Worm (Caenorhabditis elegans) whole organism, L3 larva: ENCODE data around the gene R151.2.

ENCODE experiments used
- R02D3.7 ChIP-seq: fragments of 150-350 bp; optimal IDR thresholded peaks from 2 replicates; lab custom pipeline; 2014; ENCODE audit warnings: missing biosample characterization, missing genetic modification characterization
- aly-2 ChIP-seq: fragments of 150-350 bp; optimal IDR thresholded peaks from 2 replicates; lab custom pipeline; 2014; ENCODE audit warnings: missing biosample characterization, missing genetic modification characterization
- elt-2 ChIP-seq: sonication (generic microtip); optimal IDR thresholded peaks from 2 replicates; lab custom pipeline; 2016; ENCODE audit warnings: missing genetic modification reagents, mild to moderate bottlenecking, missing genetic modification characterization, missing compliant biosample characterization
- fkh-10 ChIP-seq: sonication (generic microtip); optimal IDR thresholded peaks from 2 replicates; lab custom pipeline; 2017; ENCODE audit warnings: missing biosample characterization, missing genetic modification reagents, missing genetic modification characterization
- lin-39 ChIP-seq: fragments of 150-350 bp; optimal IDR thresholded peaks from 2 replicates; lab custom pipeline; 2018; ENCODE audit warnings: missing biosample characterization, missing genetic modification reagents, missing genetic modification characterization
- mdl-1 ChIP-seq: fragments of 150-350 bp; optimal IDR thresholded peaks from 2 replicates; lab custom pipeline; 2014; ENCODE audit warnings: missing biosample characterization, missing genetic modification characterization
- mml-1 ChIP-seq: fragments of 150-350 bp; sonication (generic microtip); optimal IDR thresholded peaks from 3 replicates; lab custom pipeline; 2014; ENCODE audit warnings: missing biosample characterization, missing genetic modification characterization
- nfya-1 ChIP-seq: sonication (generic microtip); optimal IDR thresholded peaks from 2 replicates; lab custom pipeline; 2017; ENCODE audit warnings: missing genetic modification characterization, mild to moderate bottlenecking, missing compliant biosample characterization, antibody characterized with exemption, moderate library complexity; ENCODE audit not compliant: insufficient read depth
- nhr-23 ChIP-seq: fragments of 150-350 bp; optimal IDR thresholded peaks from 2 replicates; lab custom pipeline; 2014; ENCODE audit warnings: missing biosample characterization, missing genetic modification reagents, missing genetic modification characterization
- nhr-237 ChIP-seq: fragments of 150-350 bp; optimal IDR thresholded peaks from 2 replicates; lab custom pipeline; 2014; ENCODE audit warnings: missing biosample characterization, missing genetic modification characterization
- nhr-76 ChIP-seq: fragments of 150-350 bp; sonication (generic microtip); optimal IDR thresholded peaks from 5 replicates; lab custom pipeline; 2014; ENCODE audit warnings: missing biosample characterization, missing genetic modification characterization
- snpc-4 ChIP-seq: fragments of 150-350 bp; optimal IDR thresholded peaks from 2 replicates; lab custom pipeline; 2014; ENCODE audit warnings: missing biosample characterization, missing genetic modification characterization
- unc-62 ChIP-seq: fragments of 150-350 bp; sonication (generic microtip); optimal IDR thresholded peaks from 4 replicates; lab custom pipeline; 2014; ENCODE audit warnings: missing biosample characterization, missing genetic modification reagents, missing genetic modification characterization
- zag-1 ChIP-seq: fragments of 150-350 bp; optimal IDR thresholded peaks from 2 replicates; lab custom pipeline; 2014; ENCODE audit warnings: missing biosample characterization, missing genetic modification characterization
- ztf-11 ChIP-seq: fragments of 150-350 bp; optimal IDR thresholded peaks from 2 replicates; lab custom pipeline; 2014; ENCODE audit warnings: missing biosample characterization, missing genetic modification characterization
- ztf-4 ChIP-seq: fragments of 150-350 bp; optimal IDR thresholded peaks from 2 replicates; lab custom pipeline; 2014; ENCODE audit warnings: missing biosample characterization, missing genetic modification characterization

The R151.2 gene

ce11 chrIII:7246389-7246788 lies 36.6 kb downstream of the R151.2 start:
- TF ChIP-seq nfya-1 (no peak), fkh-10 (GFP tag; lab: Kevin White, UChicago) (peak; percentile 81)
- TF ChIP-seq, all 47 proteins: peak for 1

- no peak for TF ChIP-seq mdl-1
- no peak for TF ChIP-seq nhr-76 (tag; lab: Kevin White, UChicago)
- no peak for TF ChIP-seq ztf-11 (tag; lab: Kevin White, UChicago)
- no peak for TF ChIP-seq mml-1 (tag; lab: Kevin White, UChicago)
- no peak for TF ChIP-seq lin-39
- TF ChIP-seq R02D3.7 (tag; lab: Kevin White, UChicago) = no peak
- TF ChIP-seq fkh-10 (GFP tag; lab: Kevin White, UChicago) = no peak
- TF ChIP-seq, all 47 proteins: peak for 0
These were observed 38.0 kb downstream of the R151.2 start, which contains the start of gene zmp-6 for ce11 chrIII:7247740-7248139. Gene zmp-6, minus strand, starts transcription at chrIII:7247840.

- TF ChIP-seq nfya-1 = peak; percentile 16
- no peak for TF ChIP-seq nhr-23 (tag; lab: Kevin White, UChicago)
- TF ChIP-seq fkh-10 (GFP tag; lab: Kevin White, UChicago) = peak; percentile 71
- no peak for TF ChIP-seq ztf-11 (tag; lab: Kevin White, UChicago)
- TF ChIP-seq ztf-4 (tag; lab: Kevin White, UChicago) = no peak
- TF ChIP-seq, all 47 proteins: peak for 2
These were observed 43.9 kb downstream of the R151.2 start for ce11 chrIII:7253669-7254068.

ce11 chrIII:7258931-7259330 lies 49.2 kb downstream of the R151.2 start, which contains the start of gene B0361.4:
Gene B0361.4, plus strand, starts transcription at chrIII:7258991.
- TF ChIP-seq zag-1 (tag; lab: Kevin White, UChicago) (no peak), unc-62 (GFP tag; lab: Kevin White, UChicago) (no peak), fkh-10 (GFP tag; lab: Kevin White, UChicago) (peak; percentile 93)

- TF ChIP-seq aly-2 = no peak
- TF ChIP-seq nhr-237 (tag; lab: Kevin White, UChicago) = no peak
- peak; percentile 72 for TF ChIP-seq fkh-10 (GFP tag; lab: Kevin White, UChicago)
- TF ChIP-seq elt-2 (tag; lab: Kevin White, UChicago) = no peak
These were observed 52.8 kb downstream of the R151.2 start for ce11 chrIII:7262592-7262991.

ce11 chrIII:7263028-7263427 lies 53.3 kb downstream of the R151.2 start:
- no peak for TF ChIP-seq snpc-4 (tag; lab: Kevin White, UChicago)
- no peak for TF ChIP-seq mml-1 (tag; lab: Kevin White, UChicago)
